Fruit fly (Drosophila melanogaster) whole organism: ENCODE data around the gene Shc.

Experiments used
- CG8478 ChIP-seq: fragments of >200 bp; optimal IDR thresholded peaks from 2 replicates; lab custom pipeline; 2018; ENCODE audit warnings: inconsistent platforms
- Dll ChIP-seq: fragments of >200 bp; optimal IDR thresholded peaks from 2 replicates; lab custom pipeline; 2017
- EcR ChIP-seq, 2 experiments: fragments of >200 bp; optimal IDR thresholded peaks; 2 replicates each; lab custom pipeline; 2017; ENCODE audit warnings: missing biosample characterization in 2 of 2, missing genetic modification characterization in 2 of 2, missing genetic modification reagents in 2 of 2
- pan ChIP-seq: fragments of >200 bp; optimal IDR thresholded peaks from 2 replicates; lab custom pipeline; 2017
- psq ChIP-seq: fragments of >200 bp; optimal IDR thresholded peaks from 2 replicates; lab custom pipeline; 2017
- usp ChIP-seq: fragments of >200 bp; optimal IDR thresholded peaks from 2 replicates; lab custom pipeline; 2017; ENCODE audit warnings: missing biosample characterization, missing genetic modification characterization, mixed read lengths

Gene Shc

dm6 chr3L:9446731-9447238, 20.0 kb downstream of the Shc start, which contains the start of gene CG3529:
Gene CG3529 (plus strand): TSS chr3L:9446864.
- TF ChIP-seq usp (no peak), Dll (lab: Kevin White, UChicago) (no peak), pan (lab: Kevin White, UChicago) (no peak), EcR (GFP tag; optimal IDR thresholded peaks at IDR 0.05; lab: Kevin White, UChicago) (no peak), psq (lab: Kevin White, UChicago) (no peak), CG8478 (no peak)

dm6 chr3L:9447239-9447777, 20.5 kb downstream of the Shc start:
- TF ChIP-seq psq (lab: Kevin White, UChicago) (no peak), usp (no peak), EcR (GFP tag; optimal IDR thresholded peaks at IDR 0.05; lab: Kevin White, UChicago) (no peak), pan (lab: Kevin White, UChicago) (no peak), CG8478 (no peak), Dll (lab: Kevin White, UChicago) (no peak)

dm6 chr3L:9451522-9452118, 24.8 kb downstream of the Shc start, which contains the start of the genes CG3448 and ghi:
Gene CG3448 (minus strand): TSS chr3L:9451572.
Gene ghi (plus strand): TSS chr3L:9451876.
- TF ChIP-seq psq (lab: Kevin White, UChicago) (no peak), usp (no peak), EcR (GFP tag; optimal IDR thresholded peaks at IDR 0.05; lab: Kevin White, UChicago) (no peak), pan (lab: Kevin White, UChicago) (no peak), Dll (lab: Kevin White, UChicago) (no peak), CG8478 (no peak)

dm6 chr3L:9452422-9452821, 25.6 kb downstream of the Shc start:
- TF ChIP-seq pan (lab: Kevin White, UChicago) (no peak), psq (lab: Kevin White, UChicago) (no peak), CG8478 (no peak)

dm6 chr3L:9455819-9456388, 29.1 kb downstream of the Shc start, which contains the start of the genes phol and CG3552:
Gene phol (minus strand): TSS chr3L:9456281.
Gene CG3552 (plus strand): TSS chr3L:9456318.
- TF ChIP-seq psq (lab: Kevin White, UChicago): no peak
- no peak for TF ChIP-seq usp
- no peak for TF ChIP-seq Dll (lab: Kevin White, UChicago)
- no peak for TF ChIP-seq pan (lab: Kevin White, UChicago)
- TF ChIP-seq EcR (GFP tag; optimal IDR thresholded peaks at IDR 0.05; lab: Kevin White, UChicago): no peak
- TF ChIP-seq CG8478: no peak

- no peak for TF ChIP-seq pan (lab: Kevin White, UChicago)
- TF ChIP-seq CG8478: no peak
- TF ChIP-seq psq (lab: Kevin White, UChicago): no peak
- no peak for TF ChIP-seq EcR (GFP tag; optimal IDR thresholded peaks at IDR 0.05; lab: Kevin White, UChicago)
- no peak for TF ChIP-seq Dll (lab: Kevin White, UChicago)
- no peak for TF ChIP-seq usp
Observed at dm6 chr3L:9456389-9456788, 29.6 kb downstream of the Shc start.

- no peak for TF ChIP-seq pan (lab: Kevin White, UChicago)
- no peak for TF ChIP-seq Dll (lab: Kevin White, UChicago)
- no peak for TF ChIP-seq CG8478
- no peak for TF ChIP-seq psq (lab: Kevin White, UChicago)
- TF ChIP-seq usp: no peak
- TF ChIP-seq EcR (GFP tag; optimal IDR thresholded peaks at IDR 0.05; lab: Kevin White, UChicago): no peak
Observed at dm6 chr3L:9457619-9458092, 30.8 kb downstream of the Shc start, which contains the start of gene CG3437. Gene CG3437 (minus strand): TSS chr3L:9457669.

dm6 chr3L:9460775-9461491, 34.1 kb downstream of the Shc start, which contains the start of the genes CG3434 and CG44838:
Gene CG3434 (minus strand): TSS chr3L:9460799.
Gene CG44838 (plus strand): TSS chr3L:9461050.
- TF ChIP-seq Dll (lab: Kevin White, UChicago): no peak
- TF ChIP-seq psq (lab: Kevin White, UChicago): no peak
- no peak for TF ChIP-seq CG8478
- no peak for TF ChIP-seq EcR (GFP tag; optimal IDR thresholded peaks at IDR 0.05; lab: Kevin White, UChicago)
- TF ChIP-seq pan (lab: Kevin White, UChicago): no peak
- no peak for TF ChIP-seq usp

dm6 chr3L:9461670-9462246, 34.9 kb downstream of the Shc start:
- TF ChIP-seq EcR (GFP tag; optimal IDR thresholded peaks at IDR 0.05; lab: Kevin White, UChicago) (no peak), usp (no peak), Dll (lab: Kevin White, UChicago) (no peak), psq (lab: Kevin White, UChicago) (no peak), pan (lab: Kevin White, UChicago) (no peak), CG8478 (no peak)

dm6 chr3L:9462247-9462769, 35.5 kb downstream of the Shc start:
- no peak for TF ChIP-seq psq (lab: Kevin White, UChicago)
- peak; percentile 41 for TF ChIP-seq Dll (lab: Kevin White, UChicago)

- no peak for TF ChIP-seq psq (lab: Kevin White, UChicago)
Observed at dm6 chr3L:9462794-9463193, 36.0 kb downstream of the Shc start.
